Worm (Caenorhabditis elegans) whole organism, early embryonic: ENCODE data around the gene tbx-43.

ENCODE experiments used
- B0310.2 ChIP-seq: sonication (generic microtip); optimal IDR thresholded peaks from 2 replicates; lab custom pipeline; 2016; ENCODE audit warnings: mild to moderate bottlenecking, missing genetic modification characterization, missing compliant biosample characterization
- F13C5.2 ChIP-seq: sonication (generic microtip); optimal IDR thresholded peaks from 2 replicates; lab custom pipeline; 2017; ENCODE audit warnings: mild to moderate bottlenecking, missing genetic modification characterization, inconsistent platforms, missing compliant biosample characterization
- aly-1 ChIP-seq: sonication (generic microtip); optimal IDR thresholded peaks from 2 replicates; lab custom pipeline; 2016; ENCODE audit warnings: missing genetic modification characterization, missing compliant biosample characterization
- ama-1 ChIP-seq: fragments of 150-350 bp; optimal IDR thresholded peaks from 2 replicates; lab custom pipeline; 2014
- ceh-13 ChIP-seq: fragments of 200-800 bp; sonication (Bioruptor generic); optimal IDR thresholded peaks from 2 replicates; lab custom pipeline; 2018; ENCODE audit warnings: mild to moderate bottlenecking, missing genetic modification characterization, missing compliant biosample characterization
- ceh-36 ChIP-seq: sonication (generic microtip); optimal IDR thresholded peaks from 2 replicates; lab custom pipeline; 2016; ENCODE audit warnings: missing genetic modification characterization, inconsistent platforms, missing compliant biosample characterization
- ets-7 ChIP-seq: sonication (generic microtip); optimal IDR thresholded peaks from 2 replicates; lab custom pipeline; 2016; ENCODE audit warnings: missing genotype, missing genetic modification characterization, missing compliant biosample characterization
- flt-1 ChIP-seq: fragments of 200-800 bp; sonication (Bioruptor generic); IDR thresholded peaks from 2 replicates; pipeline ENCODE4 v1.3.6; 2022; ENCODE audit warnings: missing genetic modification characterization, missing compliant biosample characterization
- hmbx-1 ChIP-seq: sonication (generic microtip); optimal IDR thresholded peaks from 2 replicates; lab custom pipeline; 2016; ENCODE audit warnings: mild to moderate bottlenecking, missing genetic modification characterization, missing compliant biosample characterization
- hmg-4 ChIP-seq: fragments of 200-800 bp; sonication (Bioruptor generic); optimal IDR thresholded peaks from 2 replicates; lab custom pipeline; 2018; ENCODE audit warnings: mild to moderate bottlenecking, missing genetic modification characterization, missing compliant biosample characterization
- hnd-1 ChIP-seq: sonication (generic microtip); optimal IDR thresholded peaks from 2 replicates; lab custom pipeline; 2016; ENCODE audit warnings: missing genetic modification characterization, missing compliant biosample characterization
- pes-1 ChIP-seq: fragments of 200-800 bp; sonication (Bioruptor generic); IDR thresholded peaks from 2 replicates; pipeline ENCODE4 v1.3.6; 2022; ENCODE audit warnings: missing genetic modification reagents, missing genetic modification characterization, missing compliant biosample characterization
- scrt-1 ChIP-seq: fragments of 200-800 bp; sonication (Bioruptor generic); IDR thresholded peaks from 2 replicates; pipeline ENCODE4 v1.3.6; 2022; ENCODE audit warnings: missing genetic modification characterization, missing compliant biosample characterization
- sea-1 ChIP-seq: fragments of 200-800 bp; sonication (Bioruptor generic); conservative IDR thresholded peaks from 2 replicates; pipeline ENCODE4 v1.3.6; 2022; ENCODE audit warnings: missing genetic modification characterization, missing compliant biosample characterization
- tbx-11 ChIP-seq: fragments of 200-800 bp; sonication (Bioruptor generic); IDR thresholded peaks from 2 replicates; pipeline ENCODE4 v1.3.6; 2022; ENCODE audit warnings: missing genetic modification characterization, missing compliant biosample characterization
- tbx-37 ChIP-seq: fragments of 200-800 bp; sonication (Bioruptor generic); conservative IDR thresholded peaks from 2 replicates; pipeline ENCODE4 v1.3.6; 2022; ENCODE audit warnings: missing genetic modification reagents, missing genetic modification characterization, missing compliant biosample characterization
- tra-4 ChIP-seq: sonication (generic microtip); optimal IDR thresholded peaks from 2 replicates; lab custom pipeline; 2017; ENCODE audit warnings: missing genetic modification characterization, missing compliant biosample characterization

tbx-43 gene

DNA sequence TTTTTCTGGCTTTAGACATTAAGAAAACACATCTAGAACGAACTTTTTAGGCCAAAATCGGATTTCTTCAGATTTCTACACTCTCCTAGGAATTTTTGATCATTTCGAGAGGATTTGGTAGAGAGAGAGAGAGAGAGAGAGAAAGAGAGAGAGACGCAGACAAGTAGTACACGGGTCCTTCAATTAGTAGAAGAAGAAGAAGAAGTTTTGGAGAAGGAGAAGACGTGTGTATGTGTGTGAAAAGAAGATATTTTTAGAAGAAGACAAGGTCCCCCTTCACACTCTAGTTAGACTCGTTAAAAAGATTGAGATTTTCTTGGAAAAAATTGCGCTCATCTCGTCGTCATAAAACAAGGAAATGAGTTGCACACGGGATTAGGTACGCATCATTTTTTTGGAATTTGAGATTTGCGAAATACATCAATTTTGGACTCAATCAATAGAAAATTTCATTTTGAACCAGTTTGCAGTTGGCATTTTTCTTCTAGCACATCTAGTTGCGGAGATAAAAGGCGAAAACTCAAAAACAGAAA, 26.3 kb downstream of the tbx-43 start:
- TF ChIP-seq pes-1: no peak
- no peak for TF ChIP-seq sea-1 (GFP tag; lab: Robert Waterston, UW)
- TF ChIP-seq tbx-37 (GFP tag; lab: Robert Waterston, UW): no peak
- no peak for TF ChIP-seq B0310.2
- no peak for TF ChIP-seq flt-1 (GFP tag; lab: Robert Waterston, UW)
- no peak for TF ChIP-seq ceh-13 (GFP tag; lab: Kevin White, UChicago)
- no peak for TF ChIP-seq ceh-36 (tag; lab: Kevin White, UChicago)
- TF ChIP-seq tbx-11 (GFP tag; lab: Robert Waterston, UW): no peak
- no peak for TF ChIP-seq hmbx-1 (tag; lab: Kevin White, UChicago)
- TF ChIP-seq F13C5.2 (tag; lab: Kevin White, UChicago): no peak
- no peak for TF ChIP-seq hmg-4 (GFP tag; lab: Kevin White, UChicago)
- TF ChIP-seq aly-1 (tag; lab: Kevin White, UChicago): no peak
- TF ChIP-seq ama-1 (lab: Kevin White, UChicago): no peak
- no peak for TF ChIP-seq ets-7 (tag; lab: Kevin White, UChicago)
- no peak for TF ChIP-seq tra-4 (tag; lab: Kevin White, UChicago)
- no peak for TF ChIP-seq hnd-1
- TF ChIP-seq scrt-1 (GFP tag; lab: Robert Waterston, UW): no peak

DNA sequence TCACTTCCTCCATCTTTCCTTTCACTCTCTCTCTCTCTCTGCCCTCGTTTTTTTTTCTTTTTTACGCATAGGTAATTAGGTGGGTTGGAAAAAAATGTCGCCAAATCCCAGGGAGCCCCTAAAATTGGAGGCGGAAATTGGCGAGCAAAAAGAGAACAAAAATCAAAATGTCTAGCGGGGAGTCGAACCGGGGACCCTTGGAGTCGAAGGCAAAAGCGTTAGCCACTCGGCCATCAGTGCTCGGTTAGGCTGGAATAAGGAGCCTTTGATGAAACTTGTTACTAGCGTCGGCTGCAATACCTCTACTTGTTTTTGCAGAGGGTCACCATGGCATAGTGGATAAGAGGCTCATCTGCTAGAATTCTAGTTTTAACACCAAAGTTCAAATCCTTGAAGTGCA, 26.8 kb downstream of the tbx-43 start:
- TF ChIP-seq ceh-36 (tag; lab: Kevin White, UChicago): no peak
- no peak for TF ChIP-seq sea-1 (GFP tag; lab: Robert Waterston, UW)
- TF ChIP-seq hnd-1: no peak
- TF ChIP-seq F13C5.2 (tag; lab: Kevin White, UChicago): no peak
- TF ChIP-seq hmg-4 (GFP tag; lab: Kevin White, UChicago): no peak
- TF ChIP-seq ets-7 (tag; lab: Kevin White, UChicago): no peak
- no peak for TF ChIP-seq scrt-1 (GFP tag; lab: Robert Waterston, UW)
- no peak for TF ChIP-seq hmbx-1 (tag; lab: Kevin White, UChicago)
- no peak for TF ChIP-seq tbx-37 (GFP tag; lab: Robert Waterston, UW)
- no peak for TF ChIP-seq aly-1 (tag; lab: Kevin White, UChicago)
- TF ChIP-seq tbx-11 (GFP tag; lab: Robert Waterston, UW): no peak
- TF ChIP-seq tra-4 (tag; lab: Kevin White, UChicago): no peak
- TF ChIP-seq B0310.2: no peak
- TF ChIP-seq pes-1: no peak
- no peak for TF ChIP-seq flt-1 (GFP tag; lab: Robert Waterston, UW)
- no peak for TF ChIP-seq ama-1 (lab: Kevin White, UChicago)
- TF ChIP-seq ceh-13 (GFP tag; lab: Kevin White, UChicago): no peak

DNA sequence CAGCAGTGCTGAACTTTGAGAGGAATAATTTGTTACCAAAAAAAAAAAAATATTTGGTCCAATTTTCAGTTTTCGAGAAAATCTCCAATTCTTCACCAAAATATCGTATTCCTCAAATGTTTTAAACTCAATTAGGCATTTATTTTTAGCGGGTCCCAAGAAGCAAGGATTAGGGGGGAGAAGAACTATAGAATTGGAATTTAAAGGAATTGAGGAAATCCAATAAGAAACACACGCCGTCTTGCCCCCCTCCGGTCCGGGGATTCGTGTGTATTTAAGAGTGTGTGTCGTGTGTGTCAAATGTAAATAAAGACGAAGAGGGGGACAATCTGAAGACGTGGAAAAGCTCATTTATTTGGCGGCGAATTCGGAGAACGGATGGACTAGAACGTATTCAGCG, 36.5 kb downstream of the tbx-43 start:
- TF ChIP-seq ets-7 (tag; lab: Kevin White, UChicago): no peak
- TF ChIP-seq tbx-11 (GFP tag; lab: Robert Waterston, UW): no peak
- TF ChIP-seq flt-1 (GFP tag; lab: Robert Waterston, UW): no peak
- TF ChIP-seq scrt-1 (GFP tag; lab: Robert Waterston, UW): no peak
- no peak for TF ChIP-seq ceh-36 (tag; lab: Kevin White, UChicago)

DNA sequence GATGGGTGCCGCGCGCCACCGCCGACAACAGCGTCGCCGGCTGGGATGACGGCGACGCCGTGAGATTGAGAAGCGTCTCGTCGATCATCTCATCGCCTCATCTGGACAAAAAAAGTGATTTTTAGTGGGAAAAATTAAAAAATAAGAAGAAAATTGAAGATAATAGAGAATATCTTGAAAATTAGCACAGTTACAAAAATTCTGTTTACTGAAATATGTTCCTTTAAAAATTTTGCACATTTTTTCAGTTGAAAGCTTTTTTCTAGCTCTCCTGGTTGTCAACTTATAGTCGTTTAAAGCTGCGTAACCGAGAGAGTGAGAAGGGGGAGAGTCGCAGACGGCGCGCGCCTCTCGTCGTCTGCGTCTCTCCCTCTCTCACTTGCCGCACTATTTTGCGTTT, 36.9 kb downstream of the tbx-43 start, which contains the start of gene ser-4:
TSS of gene ser-4 (minus strand) at position 101 of the 400 bp plus-strand sequence.
- no peak for TF ChIP-seq hmbx-1 (tag; lab: Kevin White, UChicago)
- no peak for TF ChIP-seq ceh-13 (GFP tag; lab: Kevin White, UChicago)
- TF ChIP-seq tbx-37 (GFP tag; lab: Robert Waterston, UW): no peak
- TF ChIP-seq sea-1 (GFP tag; lab: Robert Waterston, UW): no peak
- TF ChIP-seq hnd-1: no peak
- no peak for TF ChIP-seq ets-7 (tag; lab: Kevin White, UChicago)
- TF ChIP-seq aly-1 (tag; lab: Kevin White, UChicago): no peak
- no peak for TF ChIP-seq tbx-11 (GFP tag; lab: Robert Waterston, UW)
- no peak for TF ChIP-seq tra-4 (tag; lab: Kevin White, UChicago)
- TF ChIP-seq B0310.2: no peak
- TF ChIP-seq ceh-36 (tag; lab: Kevin White, UChicago): no peak
- TF ChIP-seq F13C5.2 (tag; lab: Kevin White, UChicago): no peak
- TF ChIP-seq scrt-1 (GFP tag; lab: Robert Waterston, UW): no peak
- no peak for TF ChIP-seq ama-1 (lab: Kevin White, UChicago)
- no peak for TF ChIP-seq hmg-4 (GFP tag; lab: Kevin White, UChicago)
- TF ChIP-seq pes-1: no peak
- TF ChIP-seq flt-1 (GFP tag; lab: Robert Waterston, UW): no peak

DNA sequence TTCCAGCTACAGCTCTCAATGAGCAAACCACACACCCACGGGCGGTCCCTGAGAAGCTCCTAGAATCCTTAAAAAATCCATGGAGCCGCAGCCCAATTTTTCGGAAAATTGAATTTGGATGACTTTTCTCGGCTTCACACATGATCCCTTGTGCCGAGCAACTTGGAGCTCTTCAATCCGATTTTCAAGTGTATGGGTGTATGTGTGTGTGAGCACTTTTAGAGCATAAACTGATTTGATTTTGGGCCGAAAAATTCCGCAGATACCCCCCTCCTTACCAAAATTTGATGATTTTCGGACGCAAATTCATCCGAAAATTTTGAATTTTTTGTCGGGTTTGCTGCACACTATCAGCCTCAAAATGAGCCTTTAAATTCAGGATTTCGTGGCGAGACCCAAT, 38.0 kb downstream of the tbx-43 start:
- TF ChIP-seq ceh-36 (tag; lab: Kevin White, UChicago) (no peak), ama-1 (lab: Kevin White, UChicago) (no peak), flt-1 (GFP tag; lab: Robert Waterston, UW) (no peak), B0310.2 (no peak), tbx-37 (GFP tag; lab: Robert Waterston, UW) (no peak), ets-7 (tag; lab: Kevin White, UChicago) (no peak), ceh-13 (GFP tag; lab: Kevin White, UChicago) (no peak), hnd-1 (no peak), tra-4 (tag; lab: Kevin White, UChicago) (no peak), hmbx-1 (tag; lab: Kevin White, UChicago) (no peak), aly-1 (tag; lab: Kevin White, UChicago) (no peak), hmg-4 (GFP tag; lab: Kevin White, UChicago) (no peak), F13C5.2 (tag; lab: Kevin White, UChicago) (no peak), sea-1 (GFP tag; lab: Robert Waterston, UW) (no peak)

DNA sequence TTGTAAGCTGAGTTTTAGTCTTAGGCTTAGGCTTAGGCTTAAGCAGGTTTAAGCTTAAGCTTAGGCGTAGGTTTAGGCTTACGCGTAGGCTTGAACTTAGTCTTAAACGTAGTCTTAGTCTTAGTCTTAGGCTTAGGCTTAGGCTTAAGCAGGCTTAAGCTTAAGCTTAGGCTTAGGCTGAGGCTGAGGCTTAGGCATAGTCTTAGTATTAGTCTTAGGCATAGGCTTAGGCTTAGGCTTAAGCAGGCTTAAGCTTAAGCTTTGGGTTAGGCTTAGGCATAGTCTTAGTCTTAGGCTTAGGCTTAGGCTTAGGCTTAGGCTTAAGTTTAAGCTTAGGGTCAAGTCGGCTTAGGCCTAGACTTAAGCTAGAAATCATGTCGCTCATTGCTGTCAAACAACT, 51.1 kb downstream of the tbx-43 start:
- TF ChIP-seq ceh-13 (GFP tag; lab: Kevin White, UChicago): no peak
- no peak for TF ChIP-seq ama-1 (lab: Kevin White, UChicago)
- TF ChIP-seq flt-1 (GFP tag; lab: Robert Waterston, UW): no peak
- TF ChIP-seq ceh-36 (tag; lab: Kevin White, UChicago): peak; percentile 90

DNA sequence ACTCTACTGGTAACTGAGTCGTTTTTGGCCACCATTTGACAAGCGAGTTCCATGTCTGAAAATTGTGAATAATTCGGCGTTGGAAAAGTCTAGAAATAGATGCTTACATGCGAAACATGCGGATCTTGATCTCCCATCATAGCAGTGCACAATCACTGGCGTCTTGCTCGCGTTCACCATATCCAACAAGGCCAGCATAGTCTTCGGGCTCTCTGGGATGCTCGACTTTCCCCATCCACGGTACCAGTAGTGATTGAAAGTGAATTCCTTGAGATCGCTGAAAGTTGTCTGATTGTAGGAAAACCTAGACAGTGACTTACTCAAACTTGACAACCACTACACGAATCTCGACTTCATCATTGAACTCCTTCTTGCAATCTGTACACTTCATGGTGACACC, 52.1 kb downstream of the tbx-43 start:
- no peak for TF ChIP-seq ets-7 (tag; lab: Kevin White, UChicago)
- no peak for TF ChIP-seq tra-4 (tag; lab: Kevin White, UChicago)
- no peak for TF ChIP-seq B0310.2
- TF ChIP-seq F13C5.2 (tag; lab: Kevin White, UChicago): no peak
- no peak for TF ChIP-seq hnd-1
- TF ChIP-seq hmg-4 (GFP tag; lab: Kevin White, UChicago): no peak
- TF ChIP-seq aly-1 (tag; lab: Kevin White, UChicago): no peak
